4 fruit fly cellular contexts compared by ENCODE assay signal in genomic region chr3L:10352958-10353302, dm6.
A peak's percentile ranks its signal among the peaks of the same experiment; 100 is the strongest.
TF ChIP-seq lines count a peak whose summit lies in the region.

No protein-coding gene starts in this region.

- TF ChIP-seq CTCF in whole organism, embryonic (GFP tag; optimal IDR thresholded peaks at IDR 0.05; lab: Kevin White, UChicago): no peak

TF ChIP-seq in whole organism, embryonic, 481 proteins besides CTCF, POLR2A, EP300 and RAD21:
- TF ChIP-seq so (GFP tag; IDR thresholded peaks at IDR 0.05; lab: Robert Waterston, UW): 0 out of 3 replicates have a peak, but pooled peaks have one; percentile 2
- 0 out of 2 replicates have a peak, but pooled peaks have one; percentile 2 for TF ChIP-seq Ada2b (GFP tag; IDR thresholded peaks at IDR 0.05; lab: Robert Waterston, UW)
- TF ChIP-seq gt (GFP tag; IDR thresholded peaks at IDR 0.05; lab: Robert Waterston, UW): no peak
- TF ChIP-seq Xbp1 (GFP tag; optimal IDR thresholded peaks at IDR 0.05; lab: Kevin White, UChicago): peak; percentile 1
- 0 out of 3 replicates have a peak, but pooled peaks have one; percentile 5 for TF ChIP-seq ci (GFP tag; IDR thresholded peaks at IDR 0.05; lab: Robert Waterston, UW)
- TF ChIP-seq eyg (GFP tag; optimal IDR thresholded peaks at IDR 0.05; lab: Kevin White, UChicago): no peak
- TF ChIP-seq org-1 (GFP tag; optimal IDR thresholded peaks at IDR 0.05; lab: Kevin White, UChicago): peak; percentile 20
- TF ChIP-seq tin (GFP tag; optimal IDR thresholded peaks at IDR 0.05; lab: Kevin White, UChicago): peak; percentile 29
- TF ChIP-seq CG11247 (GFP tag; IDR thresholded peaks at IDR 0.05; lab: Robert Waterston, UW): 0 out of 2 replicates have a peak, but pooled peaks have one; percentile 4
- TF ChIP-seq crol (GFP tag; IDR thresholded peaks at IDR 0.05; lab: Robert Waterston, UW): peak; percentile 50
- no peak for TF ChIP-seq inv (GFP tag; IDR thresholded peaks at IDR 0.05; lab: Robert Waterston, UW; ENCODE audit: partially characterized antibody)
- TF ChIP-seq CG3407 (GFP tag; optimal IDR thresholded peaks at IDR 0.05; lab: Kevin White, UChicago): peak; percentile 16
- TF ChIP-seq CG2889 (GFP tag; IDR thresholded peaks at IDR 0.05; lab: Robert Waterston, UW): 0 out of 3 replicates have a peak, but pooled peaks have one; percentile 1
- no peak for TF ChIP-seq Fer3 (tag; optimal IDR thresholded peaks at IDR 0.05; lab: Kevin White, UChicago)
- 0 out of 2 replicates have a peak, but pooled peaks have one; percentile 4 for TF ChIP-seq CG4404 (GFP tag; IDR thresholded peaks at IDR 0.05; lab: Robert Waterston, UW)
- no peak for TF ChIP-seq HLH54F (GFP tag; optimal IDR thresholded peaks at IDR 0.05; lab: Kevin White, UChicago)
- TF ChIP-seq ase (GFP tag; IDR thresholded peaks at IDR 0.05; lab: Robert Waterston, UW): 0 out of 3 replicates have a peak, but pooled peaks have one; percentile 3
- peak; percentile 10 for TF ChIP-seq nau (GFP tag; optimal IDR thresholded peaks at IDR 0.05; lab: Kevin White, UChicago)

TF ChIP-seq in whole organism, prepupa, 60 proteins besides CTCF, POLR2A, EP300 and RAD21:
- TF ChIP-seq CG11294 (GFP tag; IDR thresholded peaks at IDR 0.05; lab: Robert Waterston, UW): 0 out of 2 replicates have a peak, but pooled peaks have one; percentile 2
- no peak for TF ChIP-seq dsx (GFP tag; optimal IDR thresholded peaks at IDR 0.05; lab: Kevin White, UChicago; ENCODE audit: poor library complexity, severe bottlenecking)

TF ChIP-seq in whole organism, pupa, 21 proteins besides CTCF, POLR2A, EP300 and RAD21:
- TF ChIP-seq CG9948 (tag; optimal IDR thresholded peaks at IDR 0.05; lab: Kevin White, UChicago) (no peak), gl (tag; optimal IDR thresholded peaks at IDR 0.05; lab: Kevin White, UChicago) (no peak), CG32121 (GFP tag; IDR thresholded peaks at IDR 0.05; lab: Robert Waterston, UW) (no peak), CG12605 (GFP tag; IDR thresholded peaks at IDR 0.05; lab: Robert Waterston, UW) (peak; percentile 2; the same call in 1 of the 2 replicates), CG8301 (tag; optimal IDR thresholded peaks at IDR 0.05; lab: Kevin White, UChicago) (no peak), Pif1A (GFP tag; optimal IDR thresholded peaks at IDR 0.05; lab: Kevin White, UChicago) (no peak)

TF ChIP-seq in whole organism, wandering third instar larva, 38 proteins besides CTCF, POLR2A, EP300 and RAD21:
- TF ChIP-seq br (GFP tag; optimal IDR thresholded peaks at IDR 0.05; lab: Kevin White, UChicago): no peak
- peak in 1 of 2 experiments; percentile 37 for TF ChIP-seq foxo (GFP tag; optimal IDR thresholded peaks at IDR 0.05; lab: Kevin White, UChicago)
- TF ChIP-seq ey (GFP tag; optimal IDR thresholded peaks at IDR 0.05; lab: Kevin White, UChicago): no peak
- TF ChIP-seq dmrt93B (GFP tag; optimal IDR thresholded peaks at IDR 0.05; lab: Kevin White, UChicago): peak; percentile 15
- TF ChIP-seq Dfd (GFP tag; optimal IDR thresholded peaks at IDR 0.05; lab: Kevin White, UChicago): peak; percentile 77
TF ChIP-seq in whole organism, wandering third instar larva: peak in this region for 3.
